Worm (Caenorhabditis elegans) whole organism, L1 larva: Measurements from ENCODE around the gene srm-1.

Experiments
- C04F5.9 ChIP-seq: sonication (generic microtip); optimal IDR thresholded peaks from 2 replicates; lab custom pipeline; 2016; ENCODE audit warnings: missing genetic modification characterization, missing compliant biosample characterization
- C16A3.4 ChIP-seq: fragments of 150-350 bp; optimal IDR thresholded peaks from 2 replicates; lab custom pipeline; 2014; ENCODE audit warnings: missing biosample characterization, missing genetic modification characterization
- alr-1 ChIP-seq: fragments of 200-800 bp; sonication (Bioruptor generic); optimal IDR thresholded peaks from 2 replicates; lab custom pipeline; 2018; ENCODE audit warnings: borderline replicate concordance, mild to moderate bottlenecking, missing genetic modification characterization, missing compliant biosample characterization
- ceh-63 ChIP-seq: fragments of 200-800 bp; sonication (Bioruptor generic); optimal IDR thresholded peaks from 2 replicates; lab custom pipeline; 2018; ENCODE audit warnings: mild to moderate bottlenecking, missing genetic modification characterization, missing compliant biosample characterization
- ceh-88 ChIP-seq: fragments of 200-800 bp; sonication (Bioruptor generic); IDR thresholded peaks from 2 replicates; pipeline ENCODE4 v1.3.6; 2022; ENCODE audit warnings: missing genetic modification characterization, missing compliant biosample characterization
- dpl-1 ChIP-seq, 3 experiments: fragments of 150-350 bp in 2 of 3; sonication (generic microtip) in 1 of 3; optimal IDR thresholded peaks; 2 replicates each; lab custom pipeline; 2014 to 2017; ENCODE audit warnings: missing biosample characterization in 3 of 3, missing genetic modification characterization in 3 of 3, missing genetic modification reagents in 3 of 3
- egl-27 ChIP-seq, 2 experiments: fragments of 150-350 bp in 1 of 2; sonication (generic microtip); optimal IDR thresholded peaks; 3 replicates each; lab custom pipeline; 2017 to 2018; ENCODE audit warnings: missing biosample characterization in 2 of 2, missing genetic modification characterization in 2 of 2, missing genetic modification reagents in 2 of 2
- elt-2 ChIP-seq: sonication (generic microtip); optimal IDR thresholded peaks from 2 replicates; lab custom pipeline; 2016; ENCODE audit warnings: missing genetic modification characterization, mild to moderate bottlenecking, inconsistent platforms, missing compliant biosample characterization, missing genetic modification reagents
- elt-3 ChIP-seq, 6 experiments: fragments of 150-350 bp in 1 of 6; sonication (generic microtip); optimal IDR thresholded peaks; 2 replicates each; lab custom pipeline; 2017 to 2018; ENCODE audit warnings: missing biosample characterization in 6 of 6, missing genetic modification characterization in 6 of 6, inconsistent platforms in 1 of 6
- fkh-10 ChIP-seq: sonication (generic microtip); optimal IDR thresholded peaks from 2 replicates; lab custom pipeline; 2017; ENCODE audit warnings: missing biosample characterization, missing genetic modification reagents, missing genetic modification characterization
- grh-1 ChIP-seq: fragments of 200-800 bp; sonication (Bioruptor generic); IDR thresholded peaks from 2 replicates; pipeline ENCODE4 v1.3.6; 2022; ENCODE audit warnings: missing genetic modification reagents, missing genetic modification characterization, missing compliant biosample characterization
- hlh-17 ChIP-seq: fragments of 200-800 bp; sonication (Bioruptor generic); optimal IDR thresholded peaks from 2 replicates; lab custom pipeline; 2018; ENCODE audit warnings: missing genetic modification characterization, mild to moderate bottlenecking, missing compliant biosample characterization, moderate library complexity, borderline replicate concordance
- hpl-2 ChIP-seq: fragments of 150-350 bp; optimal IDR thresholded peaks from 2 replicates; lab custom pipeline; 2014; ENCODE audit warnings: missing biosample characterization, missing genetic modification reagents, missing genetic modification characterization
- irx-1 ChIP-seq: sonication (generic microtip); optimal IDR thresholded peaks from 2 replicates; lab custom pipeline; 2016; ENCODE audit warnings: missing genetic modification characterization, missing compliant biosample characterization
- lin-13 ChIP-seq: fragments of 150-350 bp; optimal IDR thresholded peaks from 2 replicates; lab custom pipeline; 2014; ENCODE audit warnings: missing biosample characterization, missing genetic modification reagents, missing genetic modification characterization
- lin-15B ChIP-seq: fragments of 150-350 bp; sonication (generic microtip); optimal IDR thresholded peaks from 3 replicates; lab custom pipeline; 2014; ENCODE audit warnings: missing biosample characterization, missing genetic modification characterization
- lin-35 ChIP-seq, 2 experiments: fragments of 150-350 bp; optimal IDR thresholded peaks; 2 replicates each; lab custom pipeline; 2014; ENCODE audit warnings: missing biosample characterization in 2 of 2, missing genetic modification characterization in 2 of 2, missing genetic modification reagents in 2 of 2
- mab-9 ChIP-seq: fragments of 200-800 bp; sonication (Bioruptor generic); IDR thresholded peaks from 2 replicates; pipeline ENCODE4 v1.3.6; 2022; ENCODE audit warnings: missing genetic modification reagents, missing genetic modification characterization, missing compliant biosample characterization
- mdl-1 ChIP-seq, 2 experiments: fragments of 150-350 bp; optimal IDR thresholded peaks; 2 replicates each; lab custom pipeline; 2014 to 2017; ENCODE audit warnings: missing biosample characterization in 2 of 2, missing genetic modification characterization in 2 of 2, inconsistent platforms in 1 of 2
- mef-2 ChIP-seq: fragments of 150-350 bp; optimal IDR thresholded peaks from 2 replicates; lab custom pipeline; 2014; ENCODE audit warnings: missing biosample characterization, missing genetic modification characterization
- mep-1 ChIP-seq: fragments of 150-350 bp; optimal IDR thresholded peaks from 2 replicates; lab custom pipeline; 2014; ENCODE audit warnings: missing biosample characterization, missing genetic modification characterization
- nhr-11 ChIP-seq: fragments of 150-350 bp; optimal IDR thresholded peaks from 2 replicates; lab custom pipeline; 2014; ENCODE audit warnings: missing biosample characterization, missing genetic modification characterization
- nhr-20 ChIP-seq: sonication (generic microtip); optimal IDR thresholded peaks from 2 replicates; lab custom pipeline; 2016; ENCODE audit warnings: mild to moderate bottlenecking, missing genetic modification characterization, missing compliant biosample characterization
- nhr-28 ChIP-seq: fragments of 150-350 bp; optimal IDR thresholded peaks from 2 replicates; lab custom pipeline; 2014; ENCODE audit warnings: missing biosample characterization, missing genetic modification characterization
- nhr-85 ChIP-seq: sonication (generic microtip); peaks from one replicate; lab custom pipeline; 2016; ENCODE audit warnings: missing genetic modification characterization, inconsistent platforms, missing compliant biosample characterization
- nhr-90 ChIP-seq: sonication (generic microtip); optimal IDR thresholded peaks from 2 replicates; lab custom pipeline; 2016; ENCODE audit warnings: mild to moderate bottlenecking, missing genetic modification characterization, missing compliant biosample characterization; ENCODE audit not compliant: poor library complexity
- skn-1 ChIP-seq: fragments of 150-350 bp; optimal IDR thresholded peaks from 2 replicates; lab custom pipeline; 2014; ENCODE audit warnings: missing biosample characterization, missing genetic modification characterization
- snpc-4 ChIP-seq: fragments of 150-350 bp; optimal IDR thresholded peaks from 2 replicates; lab custom pipeline; 2014; ENCODE audit warnings: missing biosample characterization, missing genetic modification characterization
- snu-23 ChIP-seq: sonication (generic microtip); optimal IDR thresholded peaks from 2 replicates; lab custom pipeline; 2016; ENCODE audit warnings: missing genetic modification characterization, missing compliant biosample characterization
- swsn-7 ChIP-seq: sonication (generic microtip); optimal IDR thresholded peaks from 2 replicates; lab custom pipeline; 2016; ENCODE audit warnings: missing genetic modification characterization, missing compliant biosample characterization
- unc-30 ChIP-seq: sonication (generic microtip); optimal IDR thresholded peaks from 2 replicates; lab custom pipeline; 2017; ENCODE audit warnings: missing biosample characterization, missing genetic modification characterization
- unc-98 ChIP-seq: fragments of 200-800 bp; sonication (Bioruptor generic); IDR thresholded peaks from 2 replicates; pipeline ENCODE4 v1.3.6; 2022; ENCODE audit warnings: missing genetic modification characterization, missing compliant biosample characterization
- vab-15 ChIP-seq: sonication (generic microtip); optimal IDR thresholded peaks from 2 replicates; lab custom pipeline; 2017; ENCODE audit warnings: missing genotype, mild to moderate bottlenecking, missing genetic modification characterization, missing compliant biosample characterization
- zag-1 ChIP-seq: fragments of 150-350 bp; optimal IDR thresholded peaks from 2 replicates; lab custom pipeline; 2014; ENCODE audit warnings: missing biosample characterization, missing genetic modification characterization
- zip-4 ChIP-seq: fragments of 200-800 bp; sonication (Bioruptor generic); optimal IDR thresholded peaks from 2 replicates; lab custom pipeline; 2018; ENCODE audit warnings: mild to moderate bottlenecking, missing genetic modification characterization, moderate library complexity, missing compliant biosample characterization
- ztf-4 ChIP-seq: fragments of 150-350 bp; optimal IDR thresholded peaks from 2 replicates; lab custom pipeline; 2014; ENCODE audit warnings: missing biosample characterization, missing genetic modification characterization

srm-1 gene

DNA sequence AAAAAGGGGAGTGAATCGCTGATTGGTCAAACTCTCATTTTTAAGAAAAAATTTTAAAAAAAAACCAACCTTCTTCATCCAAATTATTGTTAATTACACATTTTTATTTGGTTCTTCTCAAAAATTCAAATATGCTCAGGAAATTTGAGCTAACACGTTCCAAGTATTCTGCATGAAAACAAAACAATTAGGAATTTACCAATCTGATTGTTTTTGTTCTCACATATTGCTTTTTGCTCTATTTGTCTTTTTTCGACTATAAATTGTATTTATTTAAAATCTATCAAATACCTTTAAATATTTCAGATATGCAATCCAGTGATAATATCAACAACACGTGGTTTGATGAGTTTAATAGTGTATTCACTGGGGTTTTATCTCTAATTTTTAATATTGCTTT, at the start of gene srm-1:
TSS of gene srm-1 (plus strand) at position 301 of the 400 bp plus-strand sequence.
- TF ChIP-seq vab-15 (tag; lab: Kevin White, UChicago) (no peak), unc-30 (tag; lab: Kevin White, UChicago) (no peak), hlh-17 (GFP tag; lab: Kevin White, UChicago) (no peak), skn-1 (tag; lab: Kevin White, UChicago) (no peak), swsn-7 (tag; lab: Kevin White, UChicago) (no peak), mab-9 (GFP tag; lab: Robert Waterston, UW) (no peak), hpl-2 (no peak), dpl-1 (GFP tag; optimal IDR thresholded peaks at IDR 0.05; lab: Kevin White, UChicago) (no peak), snu-23 (GFP tag; lab: Kevin White, UChicago) (no peak), zip-4 (GFP tag; lab: Kevin White, UChicago) (no peak), ztf-4 (tag; lab: Kevin White, UChicago) (no peak), nhr-90 (tag; lab: Kevin White, UChicago) (no peak)

DNA sequence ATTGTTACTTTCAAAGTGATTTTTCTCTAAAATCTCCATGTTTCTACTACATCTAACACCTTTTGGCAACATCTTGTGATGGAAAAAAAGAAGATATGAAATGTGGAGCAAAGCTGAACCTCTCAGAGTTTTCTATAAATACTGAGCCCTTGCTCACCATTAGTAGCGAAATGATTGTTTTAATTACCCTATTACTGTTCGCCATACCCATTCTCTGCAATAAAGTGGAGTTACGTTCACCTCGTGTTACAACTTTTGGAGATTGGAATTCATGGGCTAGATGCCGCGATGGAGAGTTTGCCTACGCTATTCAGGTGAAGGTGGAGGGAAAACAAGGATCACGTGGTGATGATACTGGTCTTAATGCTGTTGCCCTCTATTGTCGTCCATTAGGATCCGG, 48.5 kb upstream of the srm-1 start, which contains the start of gene txt-3:
TSS of gene txt-3 (plus strand) at position 125 of the 400 bp plus-strand sequence.
- TF ChIP-seq nhr-20 (no peak), nhr-85 (tag; lab: Kevin White, UChicago) (no peak)

DNA sequence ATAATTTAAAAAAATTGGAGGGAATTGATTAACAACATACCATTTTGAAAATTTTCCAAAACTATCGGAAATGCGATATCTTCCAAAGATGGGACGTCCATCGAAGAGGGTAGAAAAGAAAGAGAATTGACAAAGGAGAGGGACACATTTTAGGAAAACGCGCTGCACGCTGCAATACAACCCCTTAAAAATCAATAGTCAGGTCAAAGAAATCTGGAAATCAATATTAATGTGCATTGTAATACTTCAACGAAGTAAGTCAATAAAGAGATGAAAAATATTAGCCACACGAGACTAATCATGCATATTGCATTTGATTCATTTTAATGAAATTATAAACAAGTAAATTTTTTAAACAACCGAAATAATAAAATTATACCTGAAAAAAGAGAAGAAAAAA, 42.9 kb upstream of the srm-1 start, which contains the start of gene Y9C9A.13:
TSS of gene Y9C9A.13 (minus strand) at position 101 of the 400 bp plus-strand sequence.
- TF ChIP-seq elt-2 (tag; lab: Kevin White, UChicago) (no peak), ceh-63 (GFP tag; lab: Kevin White, UChicago) (no peak)

DNA sequence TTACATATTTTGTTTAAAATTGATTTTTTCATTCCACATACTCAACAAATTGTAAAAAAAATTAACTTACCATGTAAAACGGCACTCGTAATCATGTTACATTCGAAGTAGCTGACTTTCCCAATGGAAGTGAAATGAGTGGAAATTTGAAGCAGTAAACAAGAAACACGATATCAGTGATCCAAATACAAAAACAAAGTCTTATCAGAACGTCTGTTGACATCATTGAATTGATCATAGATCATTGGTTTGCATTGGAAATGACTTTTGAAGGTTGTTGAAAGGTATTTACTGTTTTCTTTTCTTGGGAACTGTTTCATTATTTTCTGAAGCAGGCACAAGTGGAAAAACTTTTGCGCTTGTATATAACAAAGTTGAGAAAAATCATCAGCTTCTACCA, 36.3 kb upstream of the srm-1 start, which contains the start of gene Y9C9A.16:
TSS of gene Y9C9A.16 (minus strand) at position 131 of the 400 bp plus-strand sequence.
- TF ChIP-seq unc-98 (GFP tag; lab: Robert Waterston, UW): no peak
- TF ChIP-seq hlh-17 (GFP tag; lab: Kevin White, UChicago): no peak
- TF ChIP-seq alr-1 (tag; lab: Kevin White, UChicago): no peak
- no peak for TF ChIP-seq lin-35 (GFP tag; optimal IDR thresholded peaks at IDR 0.05; lab: Kevin White, UChicago)
- TF ChIP-seq fkh-10 (GFP tag; lab: Kevin White, UChicago): no peak
- TF ChIP-seq irx-1: no peak
- TF ChIP-seq C04F5.9 (tag; lab: Kevin White, UChicago): no peak
- TF ChIP-seq nhr-11 (tag; lab: Kevin White, UChicago): no peak
- no peak for TF ChIP-seq C16A3.4
- TF ChIP-seq mep-1: no peak
- TF ChIP-seq mdl-1 (tag; optimal IDR thresholded peaks at IDR 0.05; lab: Kevin White, UChicago): no peak
- no peak for TF ChIP-seq mef-2 (tag; lab: Kevin White, UChicago)
- no peak for TF ChIP-seq zag-1
- TF ChIP-seq nhr-20: no peak

DNA sequence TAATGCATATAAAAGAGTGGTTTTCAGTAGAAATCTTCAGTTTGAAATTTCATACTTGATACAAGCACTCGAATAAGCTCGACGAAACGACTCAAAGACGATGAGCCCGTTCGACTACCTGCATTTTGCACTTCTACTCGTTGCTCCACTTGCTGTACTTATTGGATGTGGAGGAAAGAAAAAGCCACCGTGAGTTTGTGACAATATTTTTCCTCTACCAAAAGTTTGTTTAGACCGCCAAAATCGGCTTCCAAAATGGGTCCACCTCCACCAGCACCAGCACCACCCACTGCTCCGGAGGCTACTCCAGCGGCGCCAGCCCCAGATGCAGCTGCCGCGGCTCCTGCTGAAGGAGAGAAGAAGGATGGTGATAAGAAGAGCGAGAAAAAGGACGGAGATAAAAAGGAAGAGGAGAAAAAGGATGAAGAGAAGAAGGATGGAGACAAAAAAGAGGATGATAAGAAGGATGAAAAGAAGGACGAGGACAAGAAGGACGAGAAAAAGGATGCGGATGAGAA, 35.1 kb upstream of the srm-1 start, which contains the start of gene E03H12.5:
TSS of gene E03H12.5 (plus strand) at position 51 of the 518 bp plus-strand sequence.
- no peak for TF ChIP-seq elt-3 (tag; optimal IDR thresholded peaks at IDR 0.05; lab: Kevin White, UChicago)
- TF ChIP-seq lin-15B: no peak
- TF ChIP-seq alr-1 (tag; lab: Kevin White, UChicago): no peak
- no peak for TF ChIP-seq nhr-28 (tag; lab: Kevin White, UChicago)
- TF ChIP-seq fkh-10 (GFP tag; lab: Kevin White, UChicago): no peak
- TF ChIP-seq snpc-4: no peak
- TF ChIP-seq hlh-17 (GFP tag; lab: Kevin White, UChicago): no peak
- no peak for TF ChIP-seq ceh-88 (GFP tag; lab: Robert Waterston, UW)
- no peak for TF ChIP-seq egl-27 (tag; optimal IDR thresholded peaks at IDR 0.05; lab: Kevin White, UChicago)
- TF ChIP-seq grh-1: no peak
- TF ChIP-seq nhr-85 (tag; lab: Kevin White, UChicago): no peak
- TF ChIP-seq snu-23 (GFP tag; lab: Kevin White, UChicago): no peak
- TF ChIP-seq mef-2 (tag; lab: Kevin White, UChicago): no peak
- no peak for TF ChIP-seq mdl-1 (tag; optimal IDR thresholded peaks at IDR 0.05; lab: Kevin White, UChicago)
- TF ChIP-seq lin-13 (GFP tag; lab: Kevin White, UChicago): no peak
